Worm (Caenorhabditis elegans) whole organism, L4/young adult: ENCODE measurements around the gene srx-73.

Experiments used
- W03F9.2 ChIP-seq: fragments of 150-350 bp; optimal IDR thresholded peaks from 2 replicates; lab custom pipeline; 2014; ENCODE audit warnings: missing biosample characterization, missing genetic modification characterization
- dao-5 ChIP-seq: sonication (generic microtip); optimal IDR thresholded peaks from 2 replicates; lab custom pipeline; 2016; ENCODE audit warnings: missing genotype, missing genetic modification characterization, moderate library complexity, missing compliant biosample characterization
- him-1 ChIP-seq: sonication (generic microtip); optimal IDR thresholded peaks from 2 replicates; lab custom pipeline; 2016; ENCODE audit warnings: missing genotype, missing genetic modification reagents, missing genetic modification characterization, missing compliant biosample characterization

The srx-73 gene

ce11 chrV:4649649-4650384, 15.7 kb downstream of the srx-73 start:
- TF ChIP-seq dao-5 (tag; lab: Kevin White, UChicago) (no peak), him-1 (no peak), W03F9.2 (tag; lab: Kevin White, UChicago) (no peak)

ce11 chrV:4648527-4648926, 17.0 kb downstream of the srx-73 start, which contains the start of gene F41F3.8:
Gene F41F3.8, plus strand, starts transcription at chrV:4648827.
- TF ChIP-seq dao-5 (tag; lab: Kevin White, UChicago) (no peak), W03F9.2 (tag; lab: Kevin White, UChicago) (no peak), him-1 (no peak)

- TF ChIP-seq dao-5 (tag; lab: Kevin White, UChicago) (no peak), him-1 (no peak), W03F9.2 (tag; lab: Kevin White, UChicago) (no peak)
These were observed 17.7 kb downstream of the srx-73 start, which contains the start of gene F41F3.3 for ce11 chrV:4647857-4648256. Gene F41F3.3, minus strand, starts transcription at chrV:4648239.

ce11 chrV:4647279-4647819, 18.2 kb downstream of the srx-73 start:
- no peak for TF ChIP-seq W03F9.2 (tag; lab: Kevin White, UChicago)
- no peak for TF ChIP-seq him-1
- no peak for TF ChIP-seq dao-5 (tag; lab: Kevin White, UChicago)

ce11 chrV:4642691-4643090, 22.9 kb downstream of the srx-73 start, which contains the start of gene soc-1:
Gene soc-1, plus strand, starts transcription at chrV:4642952.
- TF ChIP-seq him-1 (no peak), dao-5 (tag; lab: Kevin White, UChicago) (no peak), W03F9.2 (tag; lab: Kevin White, UChicago) (no peak)

ce11 chrV:4640501-4641150, 24.9 kb downstream of the srx-73 start:
- no peak for TF ChIP-seq him-1
- peak; percentile 4 for TF ChIP-seq W03F9.2 (tag; lab: Kevin White, UChicago)
- no peak for TF ChIP-seq dao-5 (tag; lab: Kevin White, UChicago)

ce11 chrV:4637153-4637552, 28.4 kb downstream of the srx-73 start:
- TF ChIP-seq W03F9.2 (tag; lab: Kevin White, UChicago) = no peak
- no peak for TF ChIP-seq him-1
- TF ChIP-seq dao-5 (tag; lab: Kevin White, UChicago) = no peak

- TF ChIP-seq W03F9.2 (tag; lab: Kevin White, UChicago) (no peak), dao-5 (tag; lab: Kevin White, UChicago) (no peak), him-1 (no peak)
These were observed 35.3 kb downstream of the srx-73 start for ce11 chrV:4630267-4630666.

- TF ChIP-seq him-1 (no peak), W03F9.2 (tag; lab: Kevin White, UChicago) (no peak), dao-5 (tag; lab: Kevin White, UChicago) (no peak)
These were observed 37.0 kb downstream of the srx-73 start, which contains the start of gene pmt-2 for ce11 chrV:4628517-4628930. Gene pmt-2, plus strand, starts transcription at chrV:4628580.

ce11 chrV:4626344-4626743, 39.2 kb downstream of the srx-73 start:
- TF ChIP-seq W03F9.2 (tag; lab: Kevin White, UChicago) = no peak
- TF ChIP-seq him-1 = no peak
- TF ChIP-seq dao-5 (tag; lab: Kevin White, UChicago) = no peak

- TF ChIP-seq dao-5 (tag; lab: Kevin White, UChicago) (no peak), him-1 (no peak), W03F9.2 (tag; lab: Kevin White, UChicago) (no peak)
These were observed 40.8 kb downstream of the srx-73 start for ce11 chrV:4624717-4625116.

ce11 chrV:4623535-4623934, 42.0 kb downstream of the srx-73 start:
- TF ChIP-seq W03F9.2 (tag; lab: Kevin White, UChicago) (no peak), dao-5 (tag; lab: Kevin White, UChicago) (no peak), him-1 (no peak)

- TF ChIP-seq him-1 = no peak
- TF ChIP-seq dao-5 (tag; lab: Kevin White, UChicago) = no peak
- no peak for TF ChIP-seq W03F9.2 (tag; lab: Kevin White, UChicago)
These were observed 48.3 kb downstream of the srx-73 start, which contains the start of gene sumv-2 for ce11 chrV:4617260-4617659. Gene sumv-2, plus strand, starts transcription at chrV:4617560.

- peak; percentile 88 for TF ChIP-seq W03F9.2 (tag; lab: Kevin White, UChicago)
- TF ChIP-seq dao-5 (tag; lab: Kevin White, UChicago) = no peak
- TF ChIP-seq him-1 = no peak
These were observed 49.7 kb downstream of the srx-73 start, which contains the start of the genes Y61A9LA.10 and F54D11.4 for ce11 chrV:4615802-4616201. Gene Y61A9LA.10, minus strand, starts transcription at chrV:4615817. Gene F54D11.4, plus strand, starts transcription at chrV:4616151.
